Fruit fly (Drosophila melanogaster) whole organism: ENCODE data around the gene CG32815.

Experiments
- CG8478 ChIP-seq: fragments of >200 bp; optimal IDR thresholded peaks from 2 replicates; lab custom pipeline; 2018; ENCODE audit warnings: inconsistent platforms
- Dll ChIP-seq: fragments of >200 bp; optimal IDR thresholded peaks from 2 replicates; lab custom pipeline; 2017
- EcR ChIP-seq, 2 experiments: fragments of >200 bp; optimal IDR thresholded peaks; 2 replicates each; lab custom pipeline; 2017; ENCODE audit warnings: missing biosample characterization in 2 of 2, missing genetic modification characterization in 2 of 2, missing genetic modification reagents in 2 of 2
- pan ChIP-seq: fragments of >200 bp; optimal IDR thresholded peaks from 2 replicates; lab custom pipeline; 2017
- psq ChIP-seq: fragments of >200 bp; optimal IDR thresholded peaks from 2 replicates; lab custom pipeline; 2017

dm6 chrX:894182-894581, 38.1 kb upstream of the CG32815 start, which contains the start of gene CG11663:
- TF ChIP-seq pan (lab: Kevin White, UChicago) (no peak), CG8478 (lab: Kevin White, UChicago) (no peak), psq (lab: Kevin White, UChicago) (no peak), Dll (no peak), EcR (GFP tag; optimal IDR thresholded peaks at IDR 0.05; lab: Kevin White, UChicago) (no peak)
